Fruit fly (Drosophila melanogaster): ENCODE measurements around the gene twy.

Gene twy

DNA sequence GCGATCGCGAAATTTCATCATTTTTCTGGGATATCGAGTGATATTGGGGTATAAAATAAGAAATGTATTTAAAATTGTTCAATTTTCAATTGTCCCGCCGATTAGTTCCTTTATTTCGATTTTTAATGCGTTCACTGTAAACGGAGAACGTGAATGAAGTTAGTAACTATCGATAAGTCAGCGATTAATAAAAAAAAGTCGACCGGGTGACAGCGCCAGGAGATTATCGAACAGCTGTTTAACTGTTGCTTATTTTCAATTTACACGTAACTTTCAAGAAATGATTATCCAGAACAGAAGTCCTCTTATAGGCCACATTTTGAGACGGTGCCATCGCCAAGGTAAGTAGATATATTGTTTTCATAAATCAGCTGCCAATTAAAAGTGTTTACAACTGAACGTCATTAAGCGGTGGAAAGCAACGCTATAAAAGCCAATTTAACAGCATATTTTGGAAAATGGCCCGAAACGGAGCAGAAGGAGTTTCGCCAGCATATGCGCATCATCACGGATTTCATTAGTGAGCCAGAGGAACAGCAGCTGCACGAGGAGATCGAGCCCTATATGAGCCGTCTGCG is 22.2 kb upstream of the twy start, which contains the start of gene CG14130 (continued):
- TF ChIP-seq nerfin-2 (GFP tag; IDR thresholded peaks at IDR 0.05; ENCODE audit: partially characterized antibody) (peak; percentile 91), run (tag; optimal IDR thresholded peaks at IDR 0.05) (no peak), cato (GFP tag; optimal IDR thresholded peaks at IDR 0.05; ENCODE audit: borderline replicate concordance) (no peak), zen2 (GFP tag; IDR thresholded peaks at IDR 0.05; ENCODE audit: partially characterized antibody) (peak; percentile 96), Bgb (GFP tag; IDR thresholded peaks at IDR 0.05; ENCODE audit: partially characterized antibody) (peak; percentile 95), unc-4 (GFP tag; IDR thresholded peaks at IDR 0.05; ENCODE audit: partially characterized antibody) (peak; percentile 92), ftz-f1 (GFP tag; optimal IDR thresholded peaks at IDR 0.05) (no peak), CG2116 (GFP tag; optimal IDR thresholded peaks at IDR 0.05) (peak; percentile 94), Dref (GFP tag; IDR thresholded peaks at IDR 0.05) (peak; percentile 98), ato (GFP tag; IDR thresholded peaks at IDR 0.05; ENCODE audit: partially characterized antibody) (peak; percentile 91), wor (GFP tag; IDR thresholded peaks at IDR 0.05) (no peak), so (GFP tag; IDR thresholded peaks at IDR 0.05) (no peak), Ets97D (GFP tag; optimal IDR thresholded peaks at IDR 0.05) (peak; percentile 34), trem (tag; optimal IDR thresholded peaks at IDR 0.05) (peak; percentile 56), CG12769 (tag; optimal IDR thresholded peaks at IDR 0.05) (no peak), nau (GFP tag; optimal IDR thresholded peaks at IDR 0.05) (no peak), Xbp1 (GFP tag; optimal IDR thresholded peaks at IDR 0.05) (peak; percentile 31), Opbp (GFP tag; IDR thresholded peaks at IDR 0.05; ENCODE audit: partially characterized antibody) (peak; percentile 92), CG12659 (GFP tag; optimal IDR thresholded peaks at IDR 0.05) (peak; percentile 39), hb (GFP tag; IDR thresholded peaks at IDR 0.05; ENCODE audit: partially characterized antibody) (peak; percentile 87), ems (GFP tag; optimal IDR thresholded peaks at IDR 0.05) (no peak), Med (GFP tag) (peak; percentile 75), CG14965 (GFP tag; optimal IDR thresholded peaks at IDR 0.05; ENCODE audit: borderline replicate concordance) (no peak), zen (tag; optimal IDR thresholded peaks at IDR 0.05) (peak; percentile 22), pzg (GFP tag; optimal IDR thresholded peaks at IDR 0.05) (peak; percentile 79), CG12391 (tag; optimal IDR thresholded peaks at IDR 0.05) (no peak), crp (GFP tag; optimal IDR thresholded peaks at IDR 0.05) (peak; percentile 50 to 95), CG17829 (tag; optimal IDR thresholded peaks at IDR 0.05) (no peak), CTCF (GFP tag; optimal IDR thresholded peaks at IDR 0.05) (peak; percentile 28), ken (GFP tag; IDR thresholded peaks at IDR 0.05) (no peak), CG13287 (GFP tag; IDR thresholded peaks at IDR 0.05; ENCODE audit: partially characterized antibody) (peak; percentile 98), CG11093 (GFP tag; IDR thresholded peaks at IDR 0.05) (no peak), pnt (GFP tag; optimal IDR thresholded peaks at IDR 0.05) (no peak), Scr (GFP tag; IDR thresholded peaks at IDR 0.05; ENCODE audit: partially characterized antibody) (peak; percentile 90), vnd (GFP tag; IDR thresholded peaks at IDR 0.05; ENCODE audit: partially characterized antibody) (peak; percentile 79), bsh (GFP tag; optimal IDR thresholded peaks at IDR 0.05) (no peak), Deaf1 (tag; optimal IDR thresholded peaks at IDR 0.05) (no peak), CG12219 (GFP tag; optimal IDR thresholded peaks at IDR 0.05) (no peak), YL-1 (GFP tag; optimal IDR thresholded peaks at IDR 0.05) (peak; percentile 6), MTF-1 (GFP tag; optimal IDR thresholded peaks at IDR 0.05; ENCODE audit: borderline replicate concordance) (no peak), Gug (GFP tag; IDR thresholded peaks at IDR 0.05) (no peak), tll (GFP tag; optimal IDR thresholded peaks at IDR 0.05) (peak in 1 of 2 experiments; percentile 1), oc (tag; optimal IDR thresholded peaks at IDR 0.05) (peak; percentile 95), CG15514 (GFP tag; optimal IDR thresholded peaks at IDR 0.05) (peak; percentile 52), nmo (GFP tag; optimal IDR thresholded peaks at IDR 0.05) (peak; percentile 6), inv (GFP tag; IDR thresholded peaks at IDR 0.05; ENCODE audit: partially characterized antibody) (peak; percentile 79), tna (GFP tag; IDR thresholded peaks at IDR 0.05; ENCODE audit: partially characterized antibody) (peak; percentile 92)
